Worm (Caenorhabditis elegans) whole organism, young adult: ENCODE results near the gene C03G6.6.

Experiments used
- K12H6.12 ChIP-seq: fragments of 200-800 bp; sonication (Bioruptor generic); optimal IDR thresholded peaks from 2 replicates; lab custom pipeline; 2018; ENCODE audit warnings: mild to moderate bottlenecking, missing genetic modification characterization, missing compliant biosample characterization
- T07F8.4 ChIP-seq: sonication (generic microtip); optimal IDR thresholded peaks from 2 replicates; lab custom pipeline; 2016; ENCODE audit warnings: mild to moderate bottlenecking, missing genetic modification characterization, moderate library complexity, missing compliant biosample characterization
- akir-1 ChIP-seq: fragments of 200-800 bp; sonication (Bioruptor generic); optimal IDR thresholded peaks from 2 replicates; lab custom pipeline; 2018; ENCODE audit warnings: mild to moderate bottlenecking, missing genetic modification characterization, moderate library complexity, missing compliant biosample characterization
- attf-5 ChIP-seq: fragments of 200-800 bp; sonication (Bioruptor generic); optimal IDR thresholded peaks from 2 replicates; lab custom pipeline; 2018; ENCODE audit warnings: mild to moderate bottlenecking, missing genetic modification characterization, missing compliant biosample characterization
- dox-1 ChIP-seq: fragments of 200-800 bp; sonication (Bioruptor generic); IDR thresholded peaks from 2 replicates; pipeline ENCODE4 v1.3.6; 2022; ENCODE audit warnings: missing genetic modification reagents, missing genetic modification characterization, missing compliant biosample characterization
- efl-1 ChIP-seq: fragments of 150-350 bp; optimal IDR thresholded peaks from 2 replicates; lab custom pipeline; 2014; ENCODE audit warnings: missing biosample characterization, missing genetic modification reagents, missing genetic modification characterization
- lin-26 ChIP-seq: fragments of 200-800 bp; sonication (Bioruptor generic); IDR thresholded peaks from 2 replicates; pipeline ENCODE4 v1.3.6; 2022; ENCODE audit warnings: missing genetic modification reagents, missing genetic modification characterization, missing compliant biosample characterization
- nfya-1 ChIP-seq: sonication (generic microtip); optimal IDR thresholded peaks from 2 replicates; lab custom pipeline; 2017; ENCODE audit warnings: antibody characterized with exemption, missing compliant biosample characterization, missing genetic modification characterization, borderline replicate concordance; ENCODE audit not compliant: insufficient read depth
- nfyb-1 ChIP-seq: fragments of 200-800 bp; sonication (Bioruptor generic); IDR thresholded peaks from 2 replicates; pipeline ENCODE4 v1.3.6; 2022; ENCODE audit warnings: missing genetic modification reagents, missing genetic modification characterization, missing compliant biosample characterization
- pha-4 ChIP-seq: fragments of 150-350 bp; sonication (generic microtip); optimal IDR thresholded peaks from 2 replicates; lab custom pipeline; 2014; ENCODE audit warnings: missing biosample characterization, missing genetic modification reagents, missing genetic modification characterization
- rcor-1 ChIP-seq: fragments of 200-800 bp; sonication (Bioruptor generic); IDR thresholded peaks from 2 replicates; pipeline ENCODE4 v1.3.6; 2022; ENCODE audit warnings: missing genetic modification reagents, missing genetic modification characterization, missing compliant biosample characterization
- unc-62 ChIP-seq: fragments of 150-350 bp; optimal IDR thresholded peaks from 2 replicates; lab custom pipeline; 2014; ENCODE audit warnings: missing biosample characterization, missing genetic modification reagents, missing genetic modification characterization

- TF ChIP-seq nfya-1: no peak
- TF ChIP-seq efl-1 (GFP tag; lab: Kevin White, UChicago): no peak
- TF ChIP-seq nfyb-1: no peak
- no peak for TF ChIP-seq T07F8.4 (tag; lab: Kevin White, UChicago)
- no peak for TF ChIP-seq rcor-1 (GFP tag; lab: Robert Waterston, UW)
- TF ChIP-seq unc-62 (GFP tag; lab: Kevin White, UChicago): no peak
- TF ChIP-seq lin-26: no peak
- TF ChIP-seq dox-1 (GFP tag; lab: Robert Waterston, UW): no peak
- no peak for TF ChIP-seq pha-4 (tag; lab: Kevin White, UChicago)
- TF ChIP-seq akir-1 (GFP tag; lab: Kevin White, UChicago): no peak
- no peak for TF ChIP-seq attf-5
- no peak for TF ChIP-seq K12H6.12 (tag; lab: Kevin White, UChicago)
These were observed 3.6 kb upstream of the C03G6.6 start for ce11 chrV:7353602-7354001.
